Fruit fly (Drosophila melanogaster) whole organism, embryonic: ENCODE data around the gene CG18473.

Source experiments
- Aef1 ChIP-seq: fragments of 200-800 bp; sonication (Bioruptor generic); IDR thresholded peaks from 3 replicates; pipeline ENCODE4 v1.3.6; 2022; ENCODE audit warnings: missing biosample characterization, missing genetic modification characterization
- Awh ChIP-seq: fragments of 200-800 bp; sonication (Bioruptor generic); IDR thresholded peaks from 2 replicates; pipeline ENCODE4, ENCODE4 v1.3.6; 2022; ENCODE audit warnings: missing biosample characterization, missing genetic modification characterization
- BtbVII ChIP-seq: fragments of 200-800 bp; sonication (Bioruptor generic); optimal IDR thresholded peaks from 3 replicates; lab custom pipeline; 2017; ENCODE audit warnings: missing biosample characterization, mild to moderate bottlenecking, missing genetic modification characterization
- CG10979 ChIP-seq: fragments of 200-800 bp; sonication (Bioruptor generic); optimal IDR thresholded peaks from 2 replicates; lab custom pipeline; 2018; ENCODE audit warnings: missing biosample characterization, mild to moderate bottlenecking, missing genetic modification characterization, moderate library complexity
- CG11456 ChIP-seq: fragments of 200-800 bp; sonication (Bioruptor generic); IDR thresholded peaks from 3 replicates; pipeline ENCODE4 v1.3.6; 2022; ENCODE audit warnings: missing biosample characterization, missing genetic modification characterization
- CG12071 ChIP-seq: fragments of 200-800 bp; sonication (Bioruptor generic); optimal IDR thresholded peaks from 3 replicates; lab custom pipeline; 2018; ENCODE audit warnings: missing biosample characterization, mild to moderate bottlenecking, missing genetic modification characterization
- CG15696 ChIP-seq: fragments of 200-800 bp; sonication (Bioruptor generic); optimal IDR thresholded peaks from 2 replicates; lab custom pipeline; 2019; ENCODE audit warnings: missing biosample characterization, mild to moderate bottlenecking, missing genetic modification characterization, moderate library complexity
- CG17186 ChIP-seq: fragments of 200-800 bp; sonication (Bioruptor generic); optimal IDR thresholded peaks from 3 replicates; lab custom pipeline; 2017; ENCODE audit warnings: missing biosample characterization, missing genetic modification reagents, missing genetic modification characterization
- CG17568 ChIP-seq: fragments of 200-800 bp; sonication (Bioruptor generic); optimal IDR thresholded peaks from 2 replicates; lab custom pipeline; 2018; ENCODE audit warnings: missing biosample characterization, mild to moderate bottlenecking, missing genetic modification characterization, moderate library complexity
- CG2199 ChIP-seq: fragments of 200-800 bp; sonication (Bioruptor generic); IDR thresholded peaks from 3 replicates; pipeline ENCODE4 v1.3.6; 2022; ENCODE audit warnings: missing biosample characterization, missing genetic modification characterization
- CG2712 ChIP-seq: fragments of 200-800 bp; optimal IDR thresholded peaks from 3 replicates; lab custom pipeline; 2019; ENCODE audit warnings: missing biosample characterization, mild to moderate bottlenecking, missing genetic modification characterization, moderate library complexity
- CG4424 ChIP-seq: fragments of 200-800 bp; sonication (Bioruptor generic); optimal IDR thresholded peaks from 3 replicates; lab custom pipeline; 2016; ENCODE audit warnings: missing biosample characterization, missing genetic modification characterization
- CG6791 ChIP-seq: fragments of 200-800 bp; sonication (Bioruptor generic); IDR thresholded peaks from 3 replicates; pipeline ENCODE4 v1.3.6; 2022; ENCODE audit warnings: missing biosample characterization, missing genetic modification characterization; ENCODE audit not compliant: partially characterized antibody
- CG7271 ChIP-seq: fragments of 200-800 bp; sonication (Bioruptor generic); optimal IDR thresholded peaks from 2 replicates; lab custom pipeline; 2018; ENCODE audit warnings: missing biosample characterization, mild to moderate bottlenecking, missing genetic modification characterization, moderate library complexity
- CG9727 ChIP-seq: fragments of 200-800 bp; sonication (Bioruptor generic); optimal IDR thresholded peaks from 3 replicates; lab custom pipeline; 2017; ENCODE audit warnings: missing biosample characterization, mild to moderate bottlenecking, missing genetic modification characterization
- Camta ChIP-seq: fragments of 200-800 bp; sonication (Bioruptor generic); optimal IDR thresholded peaks from 2 replicates; lab custom pipeline; 2016; ENCODE audit warnings: missing biosample characterization, missing genetic modification characterization
- D19A ChIP-seq: fragments of 200-800 bp; optimal IDR thresholded peaks from 3 replicates; lab custom pipeline; 2019; ENCODE audit warnings: missing biosample characterization, mild to moderate bottlenecking, missing genetic modification characterization, moderate library complexity
- Kr ChIP-seq: fragments of 200-800 bp; sonication (Bioruptor generic); optimal IDR thresholded peaks from 2 replicates; lab custom pipeline; 2017; ENCODE audit warnings: missing biosample characterization, mild to moderate bottlenecking, missing genetic modification characterization
- Lhr ChIP-seq: fragments of 200-800 bp; sonication (Bioruptor generic); optimal IDR thresholded peaks from 3 replicates; lab custom pipeline; 2017; ENCODE audit warnings: mild to moderate bottlenecking, missing biosample characterization, missing genetic modification reagents, missing genetic modification characterization
- Mad ChIP-seq: fragments of 200-800 bp; sonication (Bioruptor generic); optimal IDR thresholded peaks from 2 replicates; lab custom pipeline; 2016; ENCODE audit warnings: missing biosample characterization, missing genetic modification characterization
- Med ChIP-seq: fragments of 200-800 bp; sonication (Bioruptor generic); peaks from one replicate; lab custom pipeline; 2016; ENCODE audit warnings: missing biosample characterization, missing genetic modification characterization, mild to moderate bottlenecking, inconsistent platforms, moderate library complexity
- Ravus ChIP-seq: fragments of 200-800 bp; sonication (Bioruptor generic); IDR thresholded peaks from 2 replicates; pipeline ENCODE4 v1.3.6; 2022; ENCODE audit warnings: missing biosample characterization, missing genetic modification characterization
- Trl ChIP-seq, 3 experiments: fragments of >200 bp in 2 of 3; fragments of 200-800 bp in 1 of 3; sonication (Bioruptor generic) in 1 of 3; optimal IDR thresholded peaks; 2 replicates in 1 of 3; 3 replicates in 2 of 3; lab custom pipeline; 2016 to 2017; ENCODE audit warnings: missing biosample characterization in 1 of 3, missing genetic modification characterization in 1 of 3
- Xbp1 ChIP-seq: fragments of 200-800 bp; sonication (Bioruptor generic); optimal IDR thresholded peaks from 3 replicates; lab custom pipeline; 2016; ENCODE audit warnings: missing biosample characterization, mild to moderate bottlenecking, missing genetic modification characterization
- Xrp1 ChIP-seq: fragments of 200-800 bp; sonication (Bioruptor generic); IDR thresholded peaks from 2 replicates; pipeline ENCODE4 v1.3.6; 2022; ENCODE audit warnings: missing biosample characterization, missing genetic modification characterization
- amos ChIP-seq: fragments of 200-800 bp; sonication (Bioruptor generic); IDR thresholded peaks from 2 replicates; pipeline ENCODE4 v1.3.6; 2022; ENCODE audit warnings: missing biosample characterization, missing genetic modification characterization; ENCODE audit not compliant: partially characterized antibody
- dimm ChIP-seq: fragments of 200-800 bp; sonication (Bioruptor generic); IDR thresholded peaks from 2 replicates; pipeline ENCODE4 v1.3.6; 2022; ENCODE audit warnings: missing biosample characterization, missing genetic modification characterization
- dmrt11E ChIP-seq: fragments of 200-800 bp; sonication (Bioruptor generic); optimal IDR thresholded peaks from 3 replicates; lab custom pipeline; 2018; ENCODE audit warnings: missing biosample characterization, mild to moderate bottlenecking, missing genetic modification characterization, moderate library complexity
- gfzf ChIP-seq: fragments of 200-800 bp; sonication (Bioruptor generic); optimal IDR thresholded peaks from 2 replicates; lab custom pipeline; 2016; ENCODE audit warnings: missing biosample characterization, mild to moderate bottlenecking, missing genetic modification characterization, moderate library complexity
- grau ChIP-seq: fragments of 200-800 bp; optimal IDR thresholded peaks from 3 replicates; lab custom pipeline; 2019; ENCODE audit warnings: missing biosample characterization, mild to moderate bottlenecking, missing genetic modification characterization, moderate library complexity
- kah ChIP-seq: fragments of 200-800 bp; sonication (Bioruptor generic); optimal IDR thresholded peaks from 2 replicates; lab custom pipeline; 2018; ENCODE audit warnings: missing biosample characterization, mild to moderate bottlenecking, missing genetic modification characterization
- lab ChIP-seq: fragments of 200-800 bp; sonication (Bioruptor generic); optimal IDR thresholded peaks from 3 replicates; lab custom pipeline; 2017; ENCODE audit warnings: missing biosample characterization, missing genetic modification characterization, mild to moderate bottlenecking, moderate library complexity, missing genetic modification reagents
- lola ChIP-seq, 3 experiments: fragments of >200 bp in 2 of 3; fragments of 200-800 bp in 1 of 3; sonication (Bioruptor generic) in 1 of 3; optimal IDR thresholded peaks; 2 replicates each; lab custom pipeline; 2017 to 2019; ENCODE audit warnings: missing biosample characterization in 3 of 3, missing genetic modification characterization in 3 of 3, mild to moderate bottlenecking in 1 of 3, moderate library complexity in 1 of 3
- lov ChIP-seq, 2 experiments: fragments of 200-800 bp in 1 of 2; fragments of >200 bp in 1 of 2; sonication (Bioruptor generic) in 1 of 2; IDR thresholded peaks in 1 of 2; optimal IDR thresholded peaks in 1 of 2; 2 replicates in 1 of 2; 3 replicates in 1 of 2; pipeline versions ENCODE4 v1.3.6 to Lab custom; 2017 to 2022; ENCODE audit warnings: missing biosample characterization in 1 of 2, missing genetic modification characterization in 1 of 2
- pan ChIP-seq, 4 experiments: fragments of >200 bp in 3 of 4; fragments of 200-800 bp in 1 of 4; sonication (Bioruptor generic) in 1 of 4; optimal IDR thresholded peaks in 3 of 4; IDR thresholded peaks in 1 of 4; 2 replicates each; pipeline versions ENCODE4 v1.3.6 to Lab custom; 2017 to 2022; ENCODE audit warnings: missing biosample characterization in 2 of 4, missing genetic modification characterization in 2 of 4, mixed read lengths in 1 of 4
- phol ChIP-seq: fragments of 200-800 bp; sonication (Bioruptor generic); optimal IDR thresholded peaks from 3 replicates; lab custom pipeline; 2018; ENCODE audit warnings: missing biosample characterization, mild to moderate bottlenecking, missing genetic modification characterization, moderate library complexity
- pros ChIP-seq: fragments of 200-800 bp; sonication (Bioruptor generic); optimal IDR thresholded peaks from 3 replicates; lab custom pipeline; 2019; ENCODE audit warnings: missing biosample characterization, mild to moderate bottlenecking, missing genetic modification characterization, moderate library complexity
- salm ChIP-seq: fragments of 200-800 bp; sonication (Bioruptor generic); optimal IDR thresholded peaks from 2 replicates; lab custom pipeline; 2018; ENCODE audit warnings: missing biosample characterization, mild to moderate bottlenecking, missing genetic modification characterization
- sd ChIP-seq: fragments of 200-800 bp; sonication (Bioruptor generic); optimal IDR thresholded peaks from 3 replicates; lab custom pipeline; 2018; ENCODE audit warnings: missing biosample characterization, mild to moderate bottlenecking, missing genetic modification characterization, moderate library complexity
- sens ChIP-seq: fragments of 200-800 bp; sonication (Bioruptor generic); peaks from one replicate; lab custom pipeline; 2016; ENCODE audit warnings: missing biosample characterization, missing genetic modification characterization
- seq ChIP-seq: fragments of 200-800 bp; sonication (Bioruptor generic); IDR thresholded peaks from 2 replicates; pipeline ENCODE4 v1.3.6; 2022; ENCODE audit warnings: missing biosample characterization, missing genetic modification characterization
- sqz ChIP-seq: fragments of 200-800 bp; sonication (Bioruptor generic); optimal IDR thresholded peaks from 3 replicates; lab custom pipeline; 2018; ENCODE audit warnings: missing biosample characterization, mild to moderate bottlenecking, missing genetic modification characterization
- sr ChIP-seq: fragments of 200-800 bp; sonication (Bioruptor generic); IDR thresholded peaks from 3 replicates; pipeline ENCODE4 v1.3.6; 2022; ENCODE audit warnings: missing biosample characterization, missing genetic modification characterization
- tx ChIP-seq: fragments of 200-800 bp; sonication (Bioruptor generic); optimal IDR thresholded peaks from 2 replicates; lab custom pipeline; 2016; ENCODE audit warnings: missing biosample characterization, missing genetic modification characterization
- vfl ChIP-seq: fragments of 200-800 bp; sonication (Bioruptor generic); optimal IDR thresholded peaks from 2 replicates; lab custom pipeline; 2016; ENCODE audit warnings: missing biosample characterization, missing genetic modification characterization
- zen ChIP-seq: fragments of 200-800 bp; sonication (Bioruptor generic); optimal IDR thresholded peaks from 3 replicates; lab custom pipeline; 2018; ENCODE audit warnings: missing biosample characterization, mild to moderate bottlenecking, missing genetic modification characterization, moderate library complexity

Gene CG18473

DNA sequence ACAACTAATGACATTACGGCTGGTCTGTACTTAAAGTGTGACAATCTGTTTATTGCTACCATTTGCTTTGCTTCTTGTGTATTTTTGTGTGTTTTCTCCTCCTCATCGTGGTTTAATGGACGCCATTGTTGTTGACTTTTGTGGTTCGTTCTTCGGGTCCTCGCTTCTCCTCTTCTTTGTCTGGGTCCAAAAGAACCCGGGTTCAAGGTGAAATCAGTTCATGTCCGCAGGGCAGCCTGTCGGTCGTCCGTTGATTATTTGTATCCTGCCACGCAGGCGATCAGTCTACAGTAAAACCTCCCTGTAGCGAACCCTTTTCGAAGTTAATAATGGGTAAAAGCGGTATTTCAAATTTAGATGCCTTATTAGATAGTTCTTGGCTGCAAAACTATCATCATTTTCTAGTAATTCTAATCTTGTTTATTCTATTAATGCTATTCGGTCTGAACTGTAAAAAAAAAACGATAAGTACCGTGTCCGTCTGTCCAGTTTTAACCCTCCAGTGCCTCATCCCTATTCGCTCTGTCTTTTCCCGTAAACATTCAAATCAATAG, 13.8 kb upstream of the CG18473 start:
- peak; percentile 91 for TF ChIP-seq grau
- peak; percentile 26 for TF ChIP-seq CG2712
- no peak for TF ChIP-seq Ravus (GFP tag; lab: Robert Waterston, UW)
- TF ChIP-seq CG11456 (GFP tag; lab: Robert Waterston, UW): no peak
- peak; percentile 17 for TF ChIP-seq pros (GFP tag; lab: Kevin White, UChicago)
- peak; percentile 42 for TF ChIP-seq phol (tag; lab: Kevin White, UChicago)
- TF ChIP-seq CG10979 (tag; lab: Kevin White, UChicago): peak; percentile 17
- no peak for TF ChIP-seq sr (GFP tag; lab: Robert Waterston, UW)
- peak; percentile 56 for TF ChIP-seq Kr (GFP tag; lab: Kevin White, UChicago)
- no peak for TF ChIP-seq Lhr (GFP tag; lab: Kevin White, UChicago)
- peak; percentile 74; the same call in 1 of the 3 replicates for TF ChIP-seq CG2199 (GFP tag; lab: Robert Waterston, UW)
- TF ChIP-seq sens (GFP tag; lab: Kevin White, UChicago): peak; percentile 81
- peak; percentile 6 for TF ChIP-seq D19A (tag; lab: Kevin White, UChicago)
- TF ChIP-seq CG17568: no peak
- no peak for TF ChIP-seq gfzf (GFP tag; lab: Kevin White, UChicago)
- peak in 1 of 3 experiments; percentile 0 for TF ChIP-seq lola (GFP tag; optimal IDR thresholded peaks at IDR 0.05; lab: Kevin White, UChicago)
- TF ChIP-seq Awh (GFP tag; lab: Robert Waterston, UW): 0 out of 2 replicates have a peak, but pooled peaks have one; percentile 7
- TF ChIP-seq sqz (GFP tag; lab: Kevin White, UChicago): peak; percentile 28
- peak; percentile 9 for TF ChIP-seq CG9727 (GFP tag; lab: Kevin White, UChicago)
- TF ChIP-seq pan (optimal IDR thresholded peaks at IDR 0.05; lab: Kevin White, UChicago): no peak
- TF ChIP-seq pan (GFP tag; optimal IDR thresholded peaks at IDR 0.05 in 1 of 2, IDR thresholded peaks at IDR 0.05 in 1 of 2): peak in 1 of 2 experiments; percentile 17
- no peak for TF ChIP-seq BtbVII (GFP tag; lab: Kevin White, UChicago)
- peak; percentile 48 for TF ChIP-seq CG15696 (tag; lab: Kevin White, UChicago)
- TF ChIP-seq lov (optimal IDR thresholded peaks at IDR 0.05; lab: Kevin White, UChicago): no peak
- TF ChIP-seq lov (GFP tag; IDR thresholded peaks at IDR 0.05; lab: Robert Waterston, UW): no peak
- peak; percentile 15 for TF ChIP-seq zen (tag; lab: Kevin White, UChicago)
- no peak for TF ChIP-seq vfl (GFP tag; lab: Kevin White, UChicago)
- no peak for TF ChIP-seq tx (GFP tag; lab: Kevin White, UChicago)
- peak; percentile 21; the same call in 1 of the 2 replicates for TF ChIP-seq Xrp1
- TF ChIP-seq dmrt11E: peak; percentile 24
- TF ChIP-seq dimm (GFP tag; lab: Robert Waterston, UW): no peak

DNA sequence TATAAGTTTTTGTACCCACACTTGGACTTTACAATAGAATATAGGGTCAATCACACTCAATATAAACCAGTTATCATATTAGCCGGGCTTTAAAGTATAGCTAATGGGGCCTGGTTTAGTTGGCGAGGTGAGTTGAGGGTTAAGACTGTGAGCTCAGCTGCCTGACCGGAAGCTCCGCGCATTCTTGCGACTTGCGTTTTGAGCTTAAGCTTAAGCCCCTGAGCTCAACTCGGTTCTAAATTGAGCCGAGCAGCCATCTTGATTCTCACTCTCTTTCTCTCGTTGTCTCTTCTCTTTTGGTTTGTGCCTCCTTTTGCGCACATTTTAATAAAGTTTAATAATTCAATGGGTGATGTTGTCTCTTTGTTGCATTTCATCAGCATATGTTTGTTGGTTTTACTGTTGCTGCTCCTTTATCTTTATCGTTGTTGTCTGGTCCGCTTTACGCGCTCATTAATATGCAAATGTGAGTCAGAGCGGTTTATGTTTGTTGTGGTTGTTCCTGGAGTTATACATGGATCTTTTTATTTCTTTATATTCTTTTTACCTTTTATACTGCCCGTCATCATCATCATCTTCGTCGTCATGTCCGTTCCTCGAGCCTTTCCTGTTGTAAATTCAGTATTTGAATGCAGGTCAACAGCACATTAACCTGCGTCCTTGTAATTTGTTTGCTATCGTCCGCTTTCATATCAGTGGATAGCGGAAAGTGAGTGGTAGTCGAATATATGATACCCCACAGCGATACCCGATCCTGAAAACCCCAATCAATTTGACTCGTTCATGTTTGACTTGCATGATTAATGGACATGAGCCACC, 12.3 kb upstream of the CG18473 start:
- TF ChIP-seq sd (tag; lab: Kevin White, UChicago) (peak; percentile 82), CG4424 (GFP tag; lab: Kevin White, UChicago) (no peak), amos (GFP tag; lab: Robert Waterston, UW) (no peak), kah (GFP tag; lab: Kevin White, UChicago) (no peak), Camta (GFP tag; lab: Kevin White, UChicago) (no peak), Trl (optimal IDR thresholded peaks at IDR 0.05; lab: Kevin White, UChicago) (peak; percentile 24 to 44), Trl (GFP tag; optimal IDR thresholded peaks at IDR 0.05; lab: Kevin White, UChicago) (no peak), salm (no peak), Mad (no peak), Med (peak; percentile 59), CG12071 (GFP tag; lab: Kevin White, UChicago) (no peak), CG11456 (GFP tag; lab: Robert Waterston, UW) (no peak), Aef1 (GFP tag; lab: Robert Waterston, UW) (no peak), seq (GFP tag; lab: Robert Waterston, UW) (no peak), lab (GFP tag; lab: Kevin White, UChicago) (no peak), Xbp1 (GFP tag; lab: Kevin White, UChicago) (no peak), CG17186 (GFP tag; lab: Kevin White, UChicago) (no peak), CG6791 (GFP tag; lab: Robert Waterston, UW) (0 out of 3 replicates have a peak, but pooled peaks have one; percentile 21), CG7271 (tag; lab: Kevin White, UChicago) (no peak)
